Fruit fly (Drosophila melanogaster) whole organism: Measurements from ENCODE around the gene CG1951.

Experiments
- CG8478 ChIP-seq: fragments of >200 bp; optimal IDR thresholded peaks from 2 replicates; lab custom pipeline; 2018; ENCODE audit warnings: inconsistent platforms
- pan ChIP-seq: fragments of >200 bp; optimal IDR thresholded peaks from 2 replicates; lab custom pipeline; 2017
- usp ChIP-seq: fragments of >200 bp; optimal IDR thresholded peaks from 2 replicates; lab custom pipeline; 2017; ENCODE audit warnings: missing biosample characterization, missing genetic modification characterization, mixed read lengths

- TF ChIP-seq pan (lab: Kevin White, UChicago) = no peak
- no peak for TF ChIP-seq CG8478 (lab: Kevin White, UChicago)
- no peak for TF ChIP-seq usp
These were observed 21.4 kb upstream of the CG1951 start for dm6 chr3R:29005622-29006018.
